Worm (Caenorhabditis elegans): ENCODE results near the gene ugt-45.

ugt-45 gene

ce11 chrIV:3767749-3768148 is 16.8 kb upstream of the ugt-45 start:
- peak; percentile 61 for TF ChIP-seq hmg-4 (GFP tag; optimal IDR thresholded peaks at IDR 0.05)
- no peak for TF ChIP-seq ets-7 (tag; optimal IDR thresholded peaks at IDR 0.05)

ce11 chrIV:3766589-3766988 is 15.7 kb upstream of the ugt-45 start, which contains the start of gene vab-2:
Gene vab-2 (minus strand): TSS chrIV:3766826.
- TF ChIP-seq hmbx-1 (tag; optimal IDR thresholded peaks at IDR 0.05) = no peak
- no peak for TF ChIP-seq pes-1 (GFP tag; IDR thresholded peaks at IDR 0.05)
- no peak for TF ChIP-seq aly-1 (tag; optimal IDR thresholded peaks at IDR 0.05)
- no peak for TF ChIP-seq tbx-37 (GFP tag; conservative IDR thresholded peaks at IDR 0.05)
- TF ChIP-seq ets-7 (tag; optimal IDR thresholded peaks at IDR 0.05) = no peak
- no peak for TF ChIP-seq sea-1 (GFP tag; conservative IDR thresholded peaks at IDR 0.05)
- TF ChIP-seq scrt-1 (GFP tag; IDR thresholded peaks at IDR 0.05) = no peak
- no peak for TF ChIP-seq B0310.2 (tag; optimal IDR thresholded peaks at IDR 0.05)
- no peak for TF ChIP-seq tbx-11 (GFP tag; IDR thresholded peaks at IDR 0.05)
- no peak for TF ChIP-seq ceh-36 (tag; optimal IDR thresholded peaks at IDR 0.05)

- TF ChIP-seq hnd-1 (tag; optimal IDR thresholded peaks at IDR 0.05) = no peak
- peak; percentile 17 for TF ChIP-seq hmg-4 (GFP tag; optimal IDR thresholded peaks at IDR 0.05)
These were observed 14.6 kb upstream of the ugt-45 start for ce11 chrIV:3765457-3765856.

- TF ChIP-seq sea-1 (GFP tag; conservative IDR thresholded peaks at IDR 0.05) = no peak
- TF ChIP-seq ceh-36 (tag; optimal IDR thresholded peaks at IDR 0.05) = peak; percentile 22
- no peak for TF ChIP-seq hnd-1 (tag; optimal IDR thresholded peaks at IDR 0.05)
These were observed 13.2 kb upstream of the ugt-45 start for ce11 chrIV:3764012-3764549.

- no peak for TF ChIP-seq aly-1 (tag; optimal IDR thresholded peaks at IDR 0.05)
- no peak for TF ChIP-seq scrt-1 (GFP tag; IDR thresholded peaks at IDR 0.05)
- no peak for TF ChIP-seq sea-1 (GFP tag; conservative IDR thresholded peaks at IDR 0.05)
- TF ChIP-seq tbx-37 (GFP tag; conservative IDR thresholded peaks at IDR 0.05) = no peak
- TF ChIP-seq tra-4 (tag; optimal IDR thresholded peaks at IDR 0.05) = no peak
- no peak for TF ChIP-seq pes-1 (GFP tag; IDR thresholded peaks at IDR 0.05)
- TF ChIP-seq ets-7 (tag; optimal IDR thresholded peaks at IDR 0.05) = no peak
- TF ChIP-seq F13C5.2 (tag; optimal IDR thresholded peaks at IDR 0.05) = no peak
- TF ChIP-seq ama-1 (optimal IDR thresholded peaks at IDR 0.05) = no peak
- TF ChIP-seq flt-1 (GFP tag; IDR thresholded peaks at IDR 0.05) = no peak
- no peak for TF ChIP-seq ceh-13 (GFP tag; optimal IDR thresholded peaks at IDR 0.05)
- TF ChIP-seq B0310.2 (tag; optimal IDR thresholded peaks at IDR 0.05) = no peak
- TF ChIP-seq hnd-1 (tag; optimal IDR thresholded peaks at IDR 0.05) = no peak
- no peak for TF ChIP-seq tbx-11 (GFP tag; IDR thresholded peaks at IDR 0.05)
- no peak for TF ChIP-seq hmg-4 (GFP tag; optimal IDR thresholded peaks at IDR 0.05)
These were observed 8.9 kb upstream of the ugt-45 start for ce11 chrIV:3759823-3760222.

ce11 chrIV:3755921-3756320 is 5.0 kb upstream of the ugt-45 start, which contains the start of gene best-20:
Gene best-20 (plus strand): TSS chrIV:3756221.
- no peak for TF ChIP-seq ceh-36 (tag; optimal IDR thresholded peaks at IDR 0.05)
- no peak for TF ChIP-seq tbx-11 (GFP tag; IDR thresholded peaks at IDR 0.05)
- no peak for TF ChIP-seq hnd-1 (tag; optimal IDR thresholded peaks at IDR 0.05)
- no peak for TF ChIP-seq sea-1 (GFP tag; conservative IDR thresholded peaks at IDR 0.05)
- no peak for TF ChIP-seq B0310.2 (tag; optimal IDR thresholded peaks at IDR 0.05)
- no peak for TF ChIP-seq flt-1 (GFP tag; IDR thresholded peaks at IDR 0.05)
- TF ChIP-seq ama-1 (optimal IDR thresholded peaks at IDR 0.05) = no peak
- TF ChIP-seq F13C5.2 (tag; optimal IDR thresholded peaks at IDR 0.05) = no peak
- no peak for TF ChIP-seq aly-1 (tag; optimal IDR thresholded peaks at IDR 0.05)
- TF ChIP-seq hmbx-1 (tag; optimal IDR thresholded peaks at IDR 0.05) = no peak

- TF ChIP-seq scrt-1 (GFP tag; IDR thresholded peaks at IDR 0.05) (no peak), tbx-11 (GFP tag; IDR thresholded peaks at IDR 0.05) (no peak), tbx-37 (GFP tag; conservative IDR thresholded peaks at IDR 0.05) (no peak)
These were observed 4.5 kb upstream of the ugt-45 start, which contains the start of gene Y37E11AR.7 for ce11 chrIV:3755355-3755754. Gene Y37E11AR.7 (minus strand): TSS chrIV:3755455.

ce11 chrIV:3752276-3752675 is 1.4 kb upstream of the ugt-45 start:
- no peak for TF ChIP-seq ets-7 (tag; optimal IDR thresholded peaks at IDR 0.05)
- no peak for TF ChIP-seq hnd-1 (tag; optimal IDR thresholded peaks at IDR 0.05)
- no peak for TF ChIP-seq hmg-4 (GFP tag; optimal IDR thresholded peaks at IDR 0.05)
- TF ChIP-seq tra-4 (tag; optimal IDR thresholded peaks at IDR 0.05) = no peak
- TF ChIP-seq pes-1 (GFP tag; IDR thresholded peaks at IDR 0.05) = no peak
- no peak for TF ChIP-seq tbx-37 (GFP tag; conservative IDR thresholded peaks at IDR 0.05)
- no peak for TF ChIP-seq aly-1 (tag; optimal IDR thresholded peaks at IDR 0.05)
- no peak for TF ChIP-seq ceh-36 (tag; optimal IDR thresholded peaks at IDR 0.05)
- no peak for TF ChIP-seq ama-1 (optimal IDR thresholded peaks at IDR 0.05)
- TF ChIP-seq hmbx-1 (tag; optimal IDR thresholded peaks at IDR 0.05) = no peak
- no peak for TF ChIP-seq ceh-13 (GFP tag; optimal IDR thresholded peaks at IDR 0.05)
- TF ChIP-seq F13C5.2 (tag; optimal IDR thresholded peaks at IDR 0.05) = no peak
- no peak for TF ChIP-seq flt-1 (GFP tag; IDR thresholded peaks at IDR 0.05)
- TF ChIP-seq B0310.2 (tag; optimal IDR thresholded peaks at IDR 0.05) = no peak
- no peak for TF ChIP-seq scrt-1 (GFP tag; IDR thresholded peaks at IDR 0.05)
- TF ChIP-seq tbx-11 (GFP tag; IDR thresholded peaks at IDR 0.05) = no peak

- TF ChIP-seq tra-4 (tag; optimal IDR thresholded peaks at IDR 0.05) (no peak), ets-7 (tag; optimal IDR thresholded peaks at IDR 0.05) (no peak), ceh-36 (tag; optimal IDR thresholded peaks at IDR 0.05) (no peak), tbx-37 (GFP tag; conservative IDR thresholded peaks at IDR 0.05) (no peak), ama-1 (optimal IDR thresholded peaks at IDR 0.05) (no peak)
These were observed 5.1 kb downstream of the ugt-45 start for ce11 chrIV:3745806-3746205.
